Comparison of ENCODE assay signal across 2 worm cellular contexts in genomic region chrII:14230075-14230474, ce11.
TF ChIP-seq lines count a peak whose summit lies in the region.

No protein-coding gene starts in this region.

TF ChIP-seq in whole organism, L4 larva, 104 proteins besides CTCF, POLR2A, EP300 and RAD21:
- TF ChIP-seq dve-1 (tag; optimal IDR thresholded peaks at IDR 0.05; lab: Kevin White, UChicago; ENCODE audit: insufficient read depth) (no peak), set-16 (GFP tag; IDR thresholded peaks at IDR 0.05; lab: Robert Waterston, UW) (peak; percentile 80)

TF ChIP-seq in whole organism, young adult, 124 proteins besides CTCF, POLR2A, EP300 and RAD21:
- no peak for TF ChIP-seq nhr-27 (tag; optimal IDR thresholded peaks at IDR 0.05; lab: Kevin White, UChicago)
- peak; percentile 75 for TF ChIP-seq zfh-2 (GFP tag; conservative IDR thresholded peaks at IDR 0.05; lab: Robert Waterston, UW)
